Worm (Caenorhabditis elegans) whole organism, mixed stage, embryonic: ENCODE measurements around the gene str-135.

ENCODE experiments used
- M03D4.4 ChIP-seq: sonication (generic microtip); optimal IDR thresholded peaks from 2 replicates; lab custom pipeline; 2017; ENCODE audit warnings: mild to moderate bottlenecking, missing genetic modification characterization, missing compliant biosample characterization
- bed-3 ChIP-seq: fragments of 200-800 bp; sonication (Bioruptor generic); optimal IDR thresholded peaks from 3 replicates; lab custom pipeline; 2018; ENCODE audit warnings: mild to moderate bottlenecking, missing genetic modification characterization, moderate library complexity, missing compliant biosample characterization
- blmp-1 ChIP-seq: fragments of 150-350 bp; optimal IDR thresholded peaks from 2 replicates; lab custom pipeline; 2014; ENCODE audit warnings: missing biosample characterization, missing genetic modification characterization
- ceh-39 ChIP-seq: fragments of 150-350 bp; optimal IDR thresholded peaks from 2 replicates; lab custom pipeline; 2014; ENCODE audit warnings: missing biosample characterization, missing genetic modification characterization
- ceh-43 ChIP-seq: fragments of 200-800 bp; sonication (Bioruptor generic); optimal IDR thresholded peaks from 2 replicates; lab custom pipeline; 2018; ENCODE audit warnings: mild to moderate bottlenecking, missing genetic modification characterization, moderate library complexity, missing compliant biosample characterization
- ceh-83 ChIP-seq: fragments of 200-800 bp; sonication (Bioruptor generic); optimal IDR thresholded peaks from 2 replicates; lab custom pipeline; 2018; ENCODE audit warnings: mild to moderate bottlenecking, missing genetic modification characterization, missing compliant biosample characterization
- ces-1 ChIP-seq: fragments of 150-350 bp; optimal IDR thresholded peaks from 2 replicates; lab custom pipeline; 2014; ENCODE audit warnings: missing biosample characterization, missing genetic modification reagents, missing genetic modification characterization
- cnd-1 ChIP-seq: fragments of 200-800 bp; sonication (Bioruptor generic); optimal IDR thresholded peaks from 2 replicates; lab custom pipeline; 2018; ENCODE audit warnings: mild to moderate bottlenecking, missing genetic modification characterization, missing compliant biosample characterization
- drap-1 ChIP-seq: fragments of 200-800 bp; sonication (Bioruptor generic); optimal IDR thresholded peaks from 3 replicates; lab custom pipeline; 2018; ENCODE audit warnings: mild to moderate bottlenecking, missing genetic modification characterization, missing compliant biosample characterization
- elt-1 ChIP-seq: sonication (generic microtip); optimal IDR thresholded peaks from 2 replicates; lab custom pipeline; 2017; ENCODE audit warnings: missing genetic modification characterization, mild to moderate bottlenecking, missing compliant biosample characterization, antibody characterized with exemption, moderate library complexity, borderline replicate concordance; ENCODE audit not compliant: insufficient read depth
- elt-3 ChIP-seq: fragments of 150-350 bp; optimal IDR thresholded peaks from 2 replicates; lab custom pipeline; 2014; ENCODE audit warnings: missing biosample characterization, missing genetic modification characterization
- flh-1 ChIP-seq: fragments of 200-800 bp; sonication (Bioruptor generic); optimal IDR thresholded peaks from 2 replicates; lab custom pipeline; 2018; ENCODE audit warnings: mild to moderate bottlenecking, missing genetic modification characterization, moderate library complexity, missing compliant biosample characterization
- ham-2 ChIP-seq: fragments of 200-800 bp; sonication (Bioruptor generic); optimal IDR thresholded peaks from 2 replicates; lab custom pipeline; 2018; ENCODE audit warnings: mild to moderate bottlenecking, missing genetic modification characterization, missing compliant biosample characterization
- hlh-1 ChIP-seq: fragments of 150-350 bp; optimal IDR thresholded peaks from 2 replicates; lab custom pipeline; 2014; ENCODE audit warnings: missing biosample characterization, missing genetic modification reagents, missing genetic modification characterization
- lin-13 ChIP-seq: fragments of 150-350 bp; optimal IDR thresholded peaks from 2 replicates; lab custom pipeline; 2014; ENCODE audit warnings: missing biosample characterization, missing genetic modification characterization
- lin-32 ChIP-seq: fragments of 200-800 bp; sonication (Bioruptor generic); optimal IDR thresholded peaks from 2 replicates; lab custom pipeline; 2018; ENCODE audit warnings: mild to moderate bottlenecking, missing genetic modification characterization, missing compliant biosample characterization
- lsy-2 ChIP-seq: fragments of 150-350 bp; optimal IDR thresholded peaks from 2 replicates; lab custom pipeline; 2014; ENCODE audit warnings: missing biosample characterization, missing genetic modification characterization
- mab-5 ChIP-seq: fragments of 150-350 bp; optimal IDR thresholded peaks from 2 replicates; lab custom pipeline; 2014; ENCODE audit warnings: missing biosample characterization, missing genetic modification characterization
- mep-1 ChIP-seq: fragments of 150-350 bp; optimal IDR thresholded peaks from 2 replicates; lab custom pipeline; 2017; ENCODE audit warnings: missing biosample characterization, missing genetic modification reagents, missing genetic modification characterization, inconsistent platforms
- mls-2 ChIP-seq: sonication (generic microtip); optimal IDR thresholded peaks from 2 replicates; lab custom pipeline; 2016; ENCODE audit warnings: mild to moderate bottlenecking, missing genetic modification characterization, moderate library complexity, missing compliant biosample characterization
- nhr-12 ChIP-seq: fragments of 150-350 bp; optimal IDR thresholded peaks from 2 replicates; lab custom pipeline; 2014; ENCODE audit warnings: missing biosample characterization, missing genetic modification characterization
- nhr-2 ChIP-seq: fragments of 150-350 bp; optimal IDR thresholded peaks from 2 replicates; lab custom pipeline; 2014; ENCODE audit warnings: missing biosample characterization, missing genetic modification characterization
- nhr-237 ChIP-seq: fragments of 150-350 bp; optimal IDR thresholded peaks from 2 replicates; lab custom pipeline; 2014; ENCODE audit warnings: missing biosample characterization, missing genetic modification characterization
- nhr-28 ChIP-seq: fragments of 150-350 bp; optimal IDR thresholded peaks from 2 replicates; lab custom pipeline; 2014; ENCODE audit warnings: missing biosample characterization, missing genetic modification characterization
- nhr-76 ChIP-seq: sonication (generic microtip); optimal IDR thresholded peaks from 2 replicates; lab custom pipeline; 2017; ENCODE audit warnings: missing biosample characterization, missing genetic modification characterization
- pha-4 ChIP-seq: fragments of 150-350 bp; optimal IDR thresholded peaks from 2 replicates; lab custom pipeline; 2018; ENCODE audit warnings: missing biosample characterization, missing genetic modification reagents, missing genetic modification characterization
- sem-2 ChIP-seq: fragments of 200-800 bp; sonication (Bioruptor generic); optimal IDR thresholded peaks from 2 replicates; lab custom pipeline; 2018; ENCODE audit warnings: mild to moderate bottlenecking, missing genetic modification characterization, missing compliant biosample characterization
- snpc-4 ChIP-seq: fragments of 150-350 bp; optimal IDR thresholded peaks from 2 replicates; lab custom pipeline; 2014; ENCODE audit warnings: missing biosample characterization, missing genetic modification characterization
- sptf-1 ChIP-seq: sonication (generic microtip); optimal IDR thresholded peaks from 2 replicates; lab custom pipeline; 2017; ENCODE audit warnings: mild to moderate bottlenecking, missing genetic modification characterization, moderate library complexity, missing compliant biosample characterization
- tbx-8 ChIP-seq: fragments of 200-800 bp; sonication (Bioruptor generic); optimal IDR thresholded peaks from 2 replicates; lab custom pipeline; 2018; ENCODE audit warnings: mild to moderate bottlenecking, missing genetic modification characterization, moderate library complexity, missing compliant biosample characterization
- unc-120 ChIP-seq: sonication (generic microtip); optimal IDR thresholded peaks from 2 replicates; lab custom pipeline; 2017; ENCODE audit warnings: missing genetic modification characterization, missing compliant biosample characterization; ENCODE audit not compliant: poor library complexity, severe bottlenecking
- unc-39 ChIP-seq: fragments of 150-350 bp; optimal IDR thresholded peaks from 2 replicates; lab custom pipeline; 2014; ENCODE audit warnings: missing biosample characterization, missing genetic modification characterization
- unc-62 ChIP-seq: fragments of 150-350 bp; optimal IDR thresholded peaks from 2 replicates; lab custom pipeline; 2014; ENCODE audit warnings: missing biosample characterization, missing genetic modification reagents, missing genetic modification characterization
- zip-8 ChIP-seq: fragments of 150-350 bp; optimal IDR thresholded peaks from 2 replicates; lab custom pipeline; 2014; ENCODE audit warnings: missing biosample characterization, missing genetic modification characterization
- ztf-11 ChIP-seq: fragments of 150-350 bp; optimal IDR thresholded peaks from 2 replicates; lab custom pipeline; 2014; ENCODE audit warnings: missing biosample characterization, missing genetic modification characterization

Gene str-135

ce11 chrV:8307681-8308080 is 27.0 kb upstream of the str-135 start, which contains the start of gene clec-218:
Gene clec-218, plus strand, starts transcription at chrV:8307942.
- TF ChIP-seq nhr-76 (no peak), zip-8 (tag; lab: Kevin White, UChicago) (no peak)

ce11 chrV:8307013-8307412 is 26.3 kb upstream of the str-135 start:
- TF ChIP-seq M03D4.4: no peak
- TF ChIP-seq nhr-76: no peak
- TF ChIP-seq ztf-11 (tag; lab: Kevin White, UChicago): no peak
- TF ChIP-seq ceh-83: no peak
- TF ChIP-seq tbx-8 (GFP tag; lab: Kevin White, UChicago): no peak
- no peak for TF ChIP-seq blmp-1 (tag; lab: Kevin White, UChicago)
- TF ChIP-seq bed-3 (GFP tag; lab: Kevin White, UChicago): no peak
- no peak for TF ChIP-seq ceh-43 (GFP tag; lab: Kevin White, UChicago)
- TF ChIP-seq nhr-12 (tag; lab: Kevin White, UChicago): no peak
- TF ChIP-seq sptf-1 (tag; lab: Kevin White, UChicago): no peak
- TF ChIP-seq unc-120 (tag; lab: Kevin White, UChicago): no peak

ce11 chrV:8306366-8306765 is 25.7 kb upstream of the str-135 start, which contains the start of gene W02D7.8:
Gene W02D7.8, minus strand, starts transcription at chrV:8306466.
- TF ChIP-seq pha-4 (tag; lab: Kevin White, UChicago) (no peak), hlh-1 (tag; lab: Kevin White, UChicago) (no peak), flh-1 (GFP tag; lab: Kevin White, UChicago) (no peak), lsy-2 (tag; lab: Kevin White, UChicago) (no peak)

- no peak for TF ChIP-seq pha-4 (tag; lab: Kevin White, UChicago)
- TF ChIP-seq sptf-1 (tag; lab: Kevin White, UChicago): no peak
- no peak for TF ChIP-seq nhr-2 (tag; lab: Kevin White, UChicago)
Measured at ce11 chrV:8305940-8306339, 25.3 kb upstream of the str-135 start.

- TF ChIP-seq nhr-76 (no peak), ceh-39 (no peak), mab-5 (no peak), unc-62 (GFP tag; lab: Kevin White, UChicago) (no peak), unc-120 (tag; lab: Kevin White, UChicago) (no peak), sptf-1 (tag; lab: Kevin White, UChicago) (no peak), lin-32 (no peak), unc-39 (no peak), nhr-28 (tag; lab: Kevin White, UChicago) (no peak), sem-2 (no peak), ces-1 (no peak), ztf-11 (tag; lab: Kevin White, UChicago) (no peak), snpc-4 (tag; lab: Kevin White, UChicago) (no peak), flh-1 (GFP tag; lab: Kevin White, UChicago) (no peak), nhr-2 (tag; lab: Kevin White, UChicago) (no peak), tbx-8 (GFP tag; lab: Kevin White, UChicago) (no peak), hlh-1 (tag; lab: Kevin White, UChicago) (no peak), elt-3 (no peak)
- TF ChIP-seq, all 35 proteins: peak for 0
Measured at ce11 chrV:8304461-8305195, 24.0 kb upstream of the str-135 start, which contains the start of gene W02D7.11. Gene W02D7.11, minus strand, starts transcription at chrV:8304511.

- no peak for TF ChIP-seq nhr-28 (tag; lab: Kevin White, UChicago)
- no peak for TF ChIP-seq ceh-83
- TF ChIP-seq drap-1: no peak
- no peak for TF ChIP-seq ces-1
- peak; percentile 15 for TF ChIP-seq lsy-2 (tag; lab: Kevin White, UChicago)
- no peak for TF ChIP-seq ztf-11 (tag; lab: Kevin White, UChicago)
- TF ChIP-seq unc-62 (GFP tag; lab: Kevin White, UChicago): no peak
- no peak for TF ChIP-seq nhr-76
- no peak for TF ChIP-seq elt-3
- TF ChIP-seq snpc-4 (tag; lab: Kevin White, UChicago): no peak
- TF ChIP-seq ham-2: no peak
- no peak for TF ChIP-seq hlh-1 (tag; lab: Kevin White, UChicago)
- no peak for TF ChIP-seq elt-1 (tag; lab: Kevin White, UChicago)
- no peak for TF ChIP-seq mls-2 (tag; lab: Kevin White, UChicago)
- no peak for TF ChIP-seq blmp-1 (tag; lab: Kevin White, UChicago)
- no peak for TF ChIP-seq tbx-8 (GFP tag; lab: Kevin White, UChicago)
- no peak for TF ChIP-seq flh-1 (GFP tag; lab: Kevin White, UChicago)
- TF ChIP-seq nhr-237 (tag; lab: Kevin White, UChicago): peak; percentile 35
- no peak for TF ChIP-seq cnd-1 (tag; lab: Kevin White, UChicago)
- TF ChIP-seq nhr-2 (tag; lab: Kevin White, UChicago): no peak
- TF ChIP-seq lin-13 (tag; lab: Kevin White, UChicago): no peak
- TF ChIP-seq zip-8 (tag; lab: Kevin White, UChicago): no peak
- TF ChIP-seq sptf-1 (tag; lab: Kevin White, UChicago): no peak
- no peak for TF ChIP-seq ceh-43 (GFP tag; lab: Kevin White, UChicago)
- TF ChIP-seq mep-1 (tag; lab: Kevin White, UChicago): peak; percentile 39
- TF ChIP-seq lin-32: no peak
- TF ChIP-seq bed-3 (GFP tag; lab: Kevin White, UChicago): no peak
- TF ChIP-seq unc-39: no peak
- peak; percentile 5 for TF ChIP-seq unc-120 (tag; lab: Kevin White, UChicago)
- TF ChIP-seq nhr-12 (tag; lab: Kevin White, UChicago): no peak
Measured at ce11 chrV:8302522-8302921, 21.9 kb upstream of the str-135 start, which contains the start of gene sel-9. Gene sel-9, minus strand, starts transcription at chrV:8302580.
